Worm (Caenorhabditis elegans) whole organism, L2 larva: Measurements from ENCODE around the gene C24H10.2.

Source experiments
- C34F6.9 ChIP-seq: fragments of 150-350 bp; optimal IDR thresholded peaks from 2 replicates; lab custom pipeline; 2014; ENCODE audit warnings: missing biosample characterization, missing genetic modification characterization
- F13H6.1 ChIP-seq: sonication (generic microtip); optimal IDR thresholded peaks from 2 replicates; lab custom pipeline; 2016; ENCODE audit warnings: missing genetic modification characterization, missing compliant biosample characterization
- R02D3.7 ChIP-seq: fragments of 150-350 bp; optimal IDR thresholded peaks from 2 replicates; lab custom pipeline; 2014; ENCODE audit warnings: missing biosample characterization, missing genetic modification characterization
- Y55F3AM.14 ChIP-seq: fragments of 200-800 bp; sonication (Bioruptor generic); optimal IDR thresholded peaks from 2 replicates; lab custom pipeline; 2018; ENCODE audit warnings: mild to moderate bottlenecking, missing genetic modification characterization, missing compliant biosample characterization
- ZK546.5 ChIP-seq: sonication (generic microtip); optimal IDR thresholded peaks from 2 replicates; lab custom pipeline; 2017; ENCODE audit warnings: missing biosample characterization, missing genetic modification characterization
- alr-1 ChIP-seq: fragments of 150-350 bp; optimal IDR thresholded peaks from 2 replicates; lab custom pipeline; 2014; ENCODE audit warnings: missing biosample characterization, missing genetic modification characterization
- aly-2 ChIP-seq: fragments of 150-350 bp; optimal IDR thresholded peaks from 2 replicates; lab custom pipeline; 2014; ENCODE audit warnings: missing biosample characterization, missing genetic modification characterization
- blmp-1 ChIP-seq: sonication (generic microtip); optimal IDR thresholded peaks from 2 replicates; lab custom pipeline; 2017; ENCODE audit warnings: missing genetic modification characterization, mild to moderate bottlenecking, missing compliant biosample characterization, antibody characterized with exemption, moderate library complexity; ENCODE audit not compliant: insufficient read depth
- crh-2 ChIP-seq: sonication (generic microtip); optimal IDR thresholded peaks from 2 replicates; lab custom pipeline; 2017; ENCODE audit warnings: missing biosample characterization, missing genetic modification characterization
- egl-27 ChIP-seq: sonication (generic microtip); optimal IDR thresholded peaks from 3 replicates; lab custom pipeline; 2017; ENCODE audit warnings: missing biosample characterization, missing genetic modification reagents, missing genetic modification characterization
- fos-1 ChIP-seq: fragments of 150-350 bp; optimal IDR thresholded peaks from 2 replicates; lab custom pipeline; 2014; ENCODE audit warnings: missing biosample characterization, missing genetic modification characterization
- gmeb-1 ChIP-seq: fragments of 150-350 bp; optimal IDR thresholded peaks from 2 replicates; lab custom pipeline; 2014; ENCODE audit warnings: missing biosample characterization, missing genetic modification characterization
- lin-11 ChIP-seq: fragments of 150-350 bp; sonication (generic microtip); optimal IDR thresholded peaks from 2 replicates; lab custom pipeline; 2014; ENCODE audit warnings: missing biosample characterization, missing genetic modification characterization, inconsistent platforms, mixed read lengths
- lin-13 ChIP-seq: fragments of 150-350 bp; optimal IDR thresholded peaks from 2 replicates; lab custom pipeline; 2014; ENCODE audit warnings: missing biosample characterization, missing genetic modification reagents, missing genetic modification characterization
- lsy-2 ChIP-seq, 2 experiments: fragments of 150-350 bp in 1 of 2; sonication (generic microtip) in 1 of 2; optimal IDR thresholded peaks; 2 replicates each; lab custom pipeline; 2014 to 2017; ENCODE audit warnings: missing biosample characterization in 2 of 2, missing genetic modification characterization in 2 of 2
- mab-5 ChIP-seq: fragments of 150-350 bp; optimal IDR thresholded peaks from 2 replicates; lab custom pipeline; 2014; ENCODE audit warnings: missing biosample characterization, missing genetic modification characterization
- mbf-1 ChIP-seq: sonication (generic microtip); optimal IDR thresholded peaks from 2 replicates; lab custom pipeline; 2017; ENCODE audit warnings: missing biosample characterization, missing genetic modification characterization
- mdl-1 ChIP-seq, 2 experiments: fragments of 150-350 bp in 1 of 2; sonication (generic microtip) in 1 of 2; optimal IDR thresholded peaks; 2 replicates each; lab custom pipeline; 2017; ENCODE audit warnings: missing biosample characterization in 2 of 2, missing genetic modification characterization in 2 of 2
- nhr-11 ChIP-seq: fragments of 150-350 bp; optimal IDR thresholded peaks from 2 replicates; lab custom pipeline; 2014; ENCODE audit warnings: missing biosample characterization, missing genetic modification characterization
- nhr-12 ChIP-seq: fragments of 150-350 bp; optimal IDR thresholded peaks from 2 replicates; lab custom pipeline; 2014; ENCODE audit warnings: missing biosample characterization, missing genetic modification characterization
- nhr-129 ChIP-seq: fragments of 150-350 bp; optimal IDR thresholded peaks from 2 replicates; lab custom pipeline; 2014; ENCODE audit warnings: missing biosample characterization, missing genetic modification characterization
- nhr-25 ChIP-seq: fragments of 150-350 bp; sonication (generic microtip); optimal IDR thresholded peaks from 3 replicates; lab custom pipeline; 2014; ENCODE audit warnings: missing biosample characterization, missing genetic modification characterization
- nhr-6 ChIP-seq: fragments of 150-350 bp; optimal IDR thresholded peaks from 2 replicates; lab custom pipeline; 2014; ENCODE audit warnings: missing biosample characterization, missing genetic modification characterization
- nhr-77 ChIP-seq: fragments of 150-350 bp; optimal IDR thresholded peaks from 2 replicates; lab custom pipeline; 2014; ENCODE audit warnings: missing biosample characterization, missing genetic modification characterization
- peb-1 ChIP-seq: fragments of 150-350 bp; optimal IDR thresholded peaks from 2 replicates; lab custom pipeline; 2014; ENCODE audit warnings: missing biosample characterization, missing genetic modification characterization
- sem-4 ChIP-seq: fragments of 150-350 bp; optimal IDR thresholded peaks from 2 replicates; lab custom pipeline; 2014; ENCODE audit warnings: missing biosample characterization, missing genetic modification reagents, missing genetic modification characterization
- sma-3 ChIP-seq: sonication (generic microtip); optimal IDR thresholded peaks from 2 replicates; lab custom pipeline; 2016; ENCODE audit warnings: missing genetic modification reagents, missing genetic modification characterization, missing compliant biosample characterization
- sma-9 ChIP-seq, 2 experiments: fragments of 150-350 bp in 1 of 2; sonication (generic microtip) in 1 of 2; optimal IDR thresholded peaks; 2 replicates each; lab custom pipeline; 2014 to 2016; ENCODE audit warnings: missing genetic modification characterization in 2 of 2, mild to moderate bottlenecking in 1 of 2, missing biosample characterization in 1 of 2, missing compliant biosample characterization in 1 of 2, missing genetic modification reagents in 1 of 2, moderate library complexity in 1 of 2
- unc-39 ChIP-seq: fragments of 150-350 bp; optimal IDR thresholded peaks from 2 replicates; lab custom pipeline; 2014; ENCODE audit warnings: missing biosample characterization, missing genetic modification characterization
- unc-55 ChIP-seq: fragments of 150-350 bp; sonication (generic microtip); optimal IDR thresholded peaks from 3 replicates; lab custom pipeline; 2014; ENCODE audit warnings: missing biosample characterization, missing genetic modification reagents, missing genetic modification characterization
- unc-62 ChIP-seq: fragments of 150-350 bp; optimal IDR thresholded peaks from 2 replicates; lab custom pipeline; 2014; ENCODE audit warnings: missing biosample characterization, missing genetic modification reagents, missing genetic modification characterization
- ztf-1 ChIP-seq: fragments of 200-800 bp; sonication (Bioruptor generic); conservative IDR thresholded peaks from 2 replicates; pipeline ENCODE4 v1.3.6; 2022; ENCODE audit warnings: missing genetic modification characterization, missing compliant biosample characterization
- ztf-11 ChIP-seq: sonication (generic microtip); optimal IDR thresholded peaks from 2 replicates; lab custom pipeline; 2017; ENCODE audit warnings: missing biosample characterization, missing genetic modification characterization
- ztf-4 ChIP-seq: fragments of 150-350 bp; optimal IDR thresholded peaks from 2 replicates; lab custom pipeline; 2014; ENCODE audit warnings: missing biosample characterization, missing genetic modification characterization

Gene C24H10.2

DNA sequence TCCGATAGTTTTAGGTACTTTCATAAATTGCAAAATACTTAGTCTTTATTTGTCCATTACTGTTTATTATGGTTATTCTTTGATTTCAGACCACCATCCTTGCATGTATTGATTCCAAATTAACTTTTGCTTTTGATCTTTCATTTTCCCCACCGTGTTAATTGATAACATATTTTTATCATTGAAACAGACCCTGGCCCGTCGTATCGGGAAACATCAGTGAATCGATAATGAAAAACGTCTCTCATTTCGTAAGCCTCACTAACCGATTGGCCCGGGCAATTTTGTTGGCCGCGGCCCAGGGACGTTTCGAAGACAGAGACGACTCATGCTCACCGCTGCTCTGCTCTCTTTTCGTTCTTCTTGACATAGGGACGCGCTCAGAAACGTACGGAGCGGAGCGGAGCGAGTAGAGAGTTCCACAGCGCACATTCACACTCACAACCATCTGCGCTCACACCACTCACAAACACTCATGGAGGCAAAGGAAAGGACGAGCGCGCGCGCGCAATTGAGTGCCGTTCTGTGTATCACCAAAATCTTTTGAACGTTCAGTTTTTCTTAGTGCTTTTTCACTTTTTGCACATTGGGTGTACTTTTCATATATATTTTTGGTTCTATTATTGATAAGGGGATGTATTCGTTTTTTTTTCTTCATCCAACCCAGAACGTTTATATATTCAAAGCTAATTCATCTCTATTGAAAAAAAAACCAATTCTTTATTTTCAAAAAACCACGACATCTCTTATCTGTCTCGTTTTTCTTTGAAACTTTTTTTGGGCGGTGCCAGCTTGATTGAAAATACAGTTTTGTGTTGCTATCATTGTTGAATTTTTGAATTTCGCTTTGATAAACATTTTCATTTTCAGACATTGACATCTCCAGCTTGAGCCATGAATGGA lies at the start of gene C24H10.2:
TSS of gene C24H10.2 (plus strand) at position 853 of the 903 bp plus-strand sequence.
- TF ChIP-seq nhr-129 (tag; lab: Kevin White, UChicago) (peak; percentile 72), crh-2 (tag; lab: Kevin White, UChicago) (no peak), alr-1 (tag; lab: Kevin White, UChicago) (no peak), lsy-2 (tag; optimal IDR thresholded peaks at IDR 0.05; lab: Kevin White, UChicago) (peak in 1 of 2 experiments; percentile 31), Y55F3AM.14 (GFP tag; lab: Kevin White, UChicago) (peak; percentile 2), F13H6.1 (tag; lab: Kevin White, UChicago) (peak; percentile 69), blmp-1 (tag; lab: Kevin White, UChicago) (no peak), nhr-11 (tag; lab: Kevin White, UChicago) (no peak), nhr-25 (tag; lab: Kevin White, UChicago) (peak; percentile 20), sem-4 (tag; lab: Kevin White, UChicago) (peak; percentile 62), lin-11 (tag; lab: Kevin White, UChicago) (no peak), ztf-4 (tag; lab: Kevin White, UChicago) (no peak), peb-1 (tag; lab: Kevin White, UChicago) (no peak), unc-62 (GFP tag; lab: Kevin White, UChicago) (no peak), unc-55 (GFP tag; lab: Kevin White, UChicago) (peak; percentile 52), ztf-11 (tag; lab: Kevin White, UChicago) (no peak), C34F6.9 (tag; lab: Kevin White, UChicago) (peak; percentile 6), egl-27 (tag; lab: Kevin White, UChicago) (no peak), sma-9 (GFP tag; optimal IDR thresholded peaks at IDR 0.05; lab: Kevin White, UChicago) (peak; percentile 41), sma-9 (tag; optimal IDR thresholded peaks at IDR 0.05; lab: Kevin White, UChicago) (no peak), aly-2 (tag; lab: Kevin White, UChicago) (no peak), R02D3.7 (tag; lab: Kevin White, UChicago) (no peak), ztf-1 (no peak), gmeb-1 (tag; lab: Kevin White, UChicago) (peak; percentile 41), sma-3 (GFP tag; lab: Kevin White, UChicago) (peak; percentile 14), fos-1 (tag; lab: Kevin White, UChicago) (peak; percentile 35), nhr-77 (tag; lab: Kevin White, UChicago) (no peak)

DNA sequence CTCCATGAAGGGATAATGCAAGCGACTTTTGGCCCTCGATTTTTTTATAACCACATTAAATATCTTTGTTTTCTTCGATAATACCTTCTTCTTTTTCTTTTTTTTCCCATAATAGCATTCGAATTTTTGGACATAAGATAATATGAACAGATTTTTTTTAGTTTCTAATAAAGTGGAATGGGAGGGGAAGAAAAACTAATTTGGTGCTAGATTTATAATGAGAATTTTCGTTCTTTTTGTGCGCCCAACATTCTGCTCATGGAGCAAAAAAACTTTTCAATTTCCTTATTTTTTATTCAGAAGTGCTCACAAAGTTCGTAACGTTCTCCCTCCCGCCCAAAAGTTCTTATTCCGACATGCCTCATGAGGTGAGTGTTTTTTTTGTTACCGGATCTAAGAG lies 48.6 kb upstream of the C24H10.2 start, which contains the start of gene ZC449.8:
TSS of gene ZC449.8 (plus strand) at position 301 of the 400 bp plus-strand sequence.
- no peak for TF ChIP-seq ZK546.5 (tag; lab: Kevin White, UChicago)
- no peak for TF ChIP-seq nhr-12 (tag; lab: Kevin White, UChicago)
- TF ChIP-seq mdl-1 (tag; optimal IDR thresholded peaks at IDR 0.05; lab: Kevin White, UChicago), result no peak
- TF ChIP-seq lin-13 (GFP tag; lab: Kevin White, UChicago), result no peak
- no peak for TF ChIP-seq aly-2 (tag; lab: Kevin White, UChicago)
- no peak for TF ChIP-seq mbf-1 (tag; lab: Kevin White, UChicago)
- TF ChIP-seq, all 48 proteins: peak for 0

ce11 chrX:5017591-5017990 lies 46.8 kb upstream of the C24H10.2 start, which contains the start of gene sek-3:
Gene sek-3, plus strand, starts transcription at chrX:5017891.
- no peak for TF ChIP-seq sma-9 (GFP tag; optimal IDR thresholded peaks at IDR 0.05; lab: Kevin White, UChicago)
- no peak for TF ChIP-seq sma-9 (tag; optimal IDR thresholded peaks at IDR 0.05; lab: Kevin White, UChicago)
- TF ChIP-seq mdl-1 (tag; optimal IDR thresholded peaks at IDR 0.05; lab: Kevin White, UChicago), result no peak
- TF ChIP-seq mbf-1 (tag; lab: Kevin White, UChicago), result no peak
- no peak for TF ChIP-seq mab-5 (tag; lab: Kevin White, UChicago)
- TF ChIP-seq lin-11 (tag; lab: Kevin White, UChicago), result no peak
- TF ChIP-seq fos-1 (tag; lab: Kevin White, UChicago), result no peak
- no peak for TF ChIP-seq ztf-4 (tag; lab: Kevin White, UChicago)
- no peak for TF ChIP-seq nhr-6 (tag; lab: Kevin White, UChicago)
- no peak for TF ChIP-seq unc-39
- TF ChIP-seq aly-2 (tag; lab: Kevin White, UChicago), result no peak
- TF ChIP-seq crh-2 (tag; lab: Kevin White, UChicago), result no peak
